Fruit fly (Drosophila melanogaster) whole organism, embryonic: ENCODE measurements around the gene Pp2A-29B.

ENCODE experiments used
- CG10321 ChIP-seq: fragments of 200-800 bp; sonication (Bioruptor generic); IDR thresholded peaks from 2 replicates; pipeline ENCODE4 v1.3.6; 2022; ENCODE audit warnings: missing biosample characterization, missing genetic modification characterization
- CG12659 ChIP-seq: fragments of 200-800 bp; sonication (Bioruptor generic); optimal IDR thresholded peaks from 3 replicates; lab custom pipeline; 2017; ENCODE audit warnings: mild to moderate bottlenecking, missing biosample characterization, missing genetic modification reagents, missing genetic modification characterization
- CG12769 ChIP-seq: fragments of 200-800 bp; sonication (Bioruptor generic); optimal IDR thresholded peaks from 2 replicates; lab custom pipeline; 2019; ENCODE audit warnings: missing biosample characterization, mild to moderate bottlenecking, missing genetic modification characterization, moderate library complexity
- CG13894 ChIP-seq: fragments of 200-800 bp; sonication (Bioruptor generic); optimal IDR thresholded peaks from 3 replicates; lab custom pipeline; 2018; ENCODE audit warnings: missing biosample characterization, mild to moderate bottlenecking, missing genetic modification characterization, moderate library complexity
- CG14710 ChIP-seq: fragments of 200-800 bp; sonication (Bioruptor generic); optimal IDR thresholded peaks from 3 replicates; lab custom pipeline; 2019; ENCODE audit warnings: missing biosample characterization, mild to moderate bottlenecking, missing genetic modification characterization, moderate library complexity
- CG16813 ChIP-seq: fragments of 200-800 bp; sonication (Bioruptor generic); IDR thresholded peaks from 3 replicates; pipeline ENCODE4 v1.3.6; 2022; ENCODE audit warnings: missing biosample characterization, missing genetic modification characterization; ENCODE audit not compliant: partially characterized antibody
- CG32532 ChIP-seq: fragments of 200-800 bp; sonication (Bioruptor generic); IDR thresholded peaks from 2 replicates; pipeline ENCODE4 v1.3.6; 2022; ENCODE audit warnings: missing biosample characterization, missing genetic modification characterization
- CG4328 ChIP-seq: fragments of 200-800 bp; sonication (Bioruptor generic); optimal IDR thresholded peaks from 3 replicates; lab custom pipeline; 2017; ENCODE audit warnings: missing biosample characterization, missing genetic modification reagents, missing genetic modification characterization
- CG4360 ChIP-seq: fragments of 200-800 bp; sonication (Bioruptor generic); IDR thresholded peaks from 2 replicates; pipeline ENCODE4 v1.3.6; 2022; ENCODE audit warnings: missing biosample characterization, missing genetic modification characterization
- CG6813 ChIP-seq: fragments of 200-800 bp; sonication (Bioruptor generic); optimal IDR thresholded peaks from 2 replicates; lab custom pipeline; 2017; ENCODE audit warnings: missing biosample characterization, missing genetic modification characterization, mild to moderate bottlenecking, moderate library complexity, missing genetic modification reagents
- CG8281 ChIP-seq: fragments of 200-800 bp; sonication (Bioruptor generic); optimal IDR thresholded peaks from 2 replicates; lab custom pipeline; 2018; ENCODE audit warnings: missing biosample characterization, mild to moderate bottlenecking, missing genetic modification characterization, moderate library complexity
- CG8765 ChIP-seq: fragments of 200-800 bp; sonication (Bioruptor generic); IDR thresholded peaks from 2 replicates; pipeline ENCODE4 v1.3.6; 2022; ENCODE audit warnings: missing biosample characterization, missing genetic modification characterization
- CG9437 ChIP-seq: fragments of 200-800 bp; sonication (Bioruptor generic); optimal IDR thresholded peaks from 2 replicates; lab custom pipeline; 2018; ENCODE audit warnings: missing biosample characterization, mild to moderate bottlenecking, missing genetic modification characterization
- D ChIP-seq, 2 experiments: fragments of 200-800 bp in 1 of 2; fragments of >200 bp in 1 of 2; sonication (Bioruptor generic) in 1 of 2; optimal IDR thresholded peaks; 2 replicates in 1 of 2; 3 replicates in 1 of 2; lab custom pipeline; 2017; ENCODE audit warnings: mild to moderate bottlenecking in 1 of 2, missing biosample characterization in 1 of 2, missing genetic modification characterization in 1 of 2, missing genetic modification reagents in 1 of 2
- Dip3 ChIP-seq: fragments of 200-800 bp; sonication (Bioruptor generic); optimal IDR thresholded peaks from 3 replicates; lab custom pipeline; 2016; ENCODE audit warnings: missing biosample characterization, missing genetic modification characterization
- Doc2 ChIP-seq: fragments of 200-800 bp; sonication (Bioruptor generic); IDR thresholded peaks from 2 replicates; pipeline ENCODE4 v1.3.6; 2022; ENCODE audit warnings: missing biosample characterization, missing genetic modification characterization
- Ets65A ChIP-seq: fragments of 200-800 bp; sonication (Bioruptor generic); peaks from one replicate; lab custom pipeline; 2016; ENCODE audit warnings: missing biosample characterization, missing genetic modification characterization
- Fer2 ChIP-seq: fragments of 200-800 bp; sonication (Bioruptor generic); optimal IDR thresholded peaks from 2 replicates; lab custom pipeline; 2018; ENCODE audit warnings: missing biosample characterization, mild to moderate bottlenecking, missing genetic modification characterization, moderate library complexity
- GATAe ChIP-seq: fragments of 200-800 bp; sonication (Bioruptor generic); conservative IDR thresholded peaks from 2 replicates; pipeline ENCODE4 v1.3.6; 2022; ENCODE audit warnings: missing biosample characterization, missing genetic modification characterization
- Hr78 ChIP-seq, 2 experiments: fragments of 200-800 bp in 1 of 2; fragments of >200 bp in 1 of 2; sonication (Bioruptor generic) in 1 of 2; optimal IDR thresholded peaks; 2 replicates each; lab custom pipeline; 2017 to 2019; ENCODE audit warnings: missing biosample characterization in 2 of 2, missing genetic modification characterization in 2 of 2, mild to moderate bottlenecking in 1 of 2, moderate library complexity in 1 of 2
- Hsf ChIP-seq: fragments of 200-800 bp; sonication (Bioruptor generic); optimal IDR thresholded peaks from 3 replicates; lab custom pipeline; 2016; ENCODE audit warnings: missing biosample characterization, missing genetic modification characterization
- Max ChIP-seq: fragments of 200-800 bp; sonication (Bioruptor generic); optimal IDR thresholded peaks from 2 replicates; lab custom pipeline; 2016; ENCODE audit warnings: missing biosample characterization, mild to moderate bottlenecking, missing genetic modification characterization
- Pdp1 ChIP-seq, 2 experiments: fragments of 200-800 bp; sonication (Bioruptor generic); optimal IDR thresholded peaks; 3 replicates each; lab custom pipeline; 2016; ENCODE audit warnings: missing biosample characterization in 2 of 2, missing genetic modification characterization in 2 of 2, mild to moderate bottlenecking in 1 of 2, moderate library complexity in 1 of 2
- Ptx1 ChIP-seq: fragments of 200-800 bp; sonication (Bioruptor generic); IDR thresholded peaks from 2 replicates; pipeline ENCODE4 v1.3.6; 2022; ENCODE audit warnings: missing biosample characterization, missing genetic modification characterization
- Xbp1 ChIP-seq: fragments of 200-800 bp; sonication (Bioruptor generic); optimal IDR thresholded peaks from 3 replicates; lab custom pipeline; 2016; ENCODE audit warnings: missing biosample characterization, mild to moderate bottlenecking, missing genetic modification characterization
- ato ChIP-seq: fragments of 200-800 bp; sonication (Bioruptor generic); IDR thresholded peaks from 2 replicates; pipeline ENCODE4 v1.3.6; 2022; ENCODE audit warnings: missing biosample characterization, missing genetic modification characterization; ENCODE audit not compliant: partially characterized antibody
- bigmax ChIP-seq: fragments of 200-800 bp; sonication (Bioruptor generic); optimal IDR thresholded peaks from 2 replicates; lab custom pipeline; 2018; ENCODE audit warnings: missing biosample characterization, mild to moderate bottlenecking, missing genetic modification characterization
- chinmo ChIP-seq: fragments of 200-800 bp; sonication (Bioruptor generic); IDR thresholded peaks from 4 replicates; pipeline ENCODE4 v1.3.6; 2022; ENCODE audit warnings: missing biosample characterization, missing genetic modification characterization; ENCODE audit not compliant: partially characterized antibody
- corto ChIP-seq: fragments of 200-800 bp; sonication (Bioruptor generic); optimal IDR thresholded peaks from 2 replicates; lab custom pipeline; 2016; ENCODE audit warnings: missing biosample characterization, mild to moderate bottlenecking, missing genetic modification characterization, moderate library complexity
- dati ChIP-seq: fragments of 200-800 bp; sonication (Bioruptor generic); IDR thresholded peaks from 2 replicates; pipeline ENCODE4 v1.3.6; 2022; ENCODE audit warnings: missing biosample characterization, missing genetic modification characterization
- gem ChIP-seq: fragments of 200-800 bp; sonication (Bioruptor generic); optimal IDR thresholded peaks from 2 replicates; lab custom pipeline; 2019; ENCODE audit warnings: missing biosample characterization, mild to moderate bottlenecking, missing genetic modification characterization, moderate library complexity
- kay ChIP-seq: fragments of 200-800 bp; sonication (Bioruptor generic); optimal IDR thresholded peaks from 2 replicates; lab custom pipeline; 2016; ENCODE audit warnings: missing biosample characterization, missing genetic modification characterization
- lbe ChIP-seq: fragments of 200-800 bp; sonication (Bioruptor generic); optimal IDR thresholded peaks from 2 replicates; lab custom pipeline; 2016; ENCODE audit warnings: missing biosample characterization, mild to moderate bottlenecking, missing genetic modification characterization
- nmo ChIP-seq: fragments of 200-800 bp; sonication (Bioruptor generic); optimal IDR thresholded peaks from 2 replicates; lab custom pipeline; 2018; ENCODE audit warnings: missing biosample characterization, mild to moderate bottlenecking, missing genetic modification characterization, moderate library complexity
- onecut ChIP-seq: fragments of 200-800 bp; sonication (Bioruptor generic); IDR thresholded peaks from 2 replicates; pipeline ENCODE4 v1.3.6; 2022; ENCODE audit warnings: missing biosample characterization, missing genetic modification characterization
- phol ChIP-seq: fragments of 200-800 bp; sonication (Bioruptor generic); optimal IDR thresholded peaks from 3 replicates; lab custom pipeline; 2018; ENCODE audit warnings: missing biosample characterization, mild to moderate bottlenecking, missing genetic modification characterization, moderate library complexity
- pnt ChIP-seq: fragments of 200-800 bp; sonication (Bioruptor generic); optimal IDR thresholded peaks from 3 replicates; lab custom pipeline; 2016; ENCODE audit warnings: missing biosample characterization, missing genetic modification characterization
- ro ChIP-seq: fragments of 200-800 bp; sonication (Bioruptor generic); IDR thresholded peaks from 2 replicates; pipeline ENCODE4 v1.3.6; 2022; ENCODE audit warnings: missing biosample characterization, missing genetic modification characterization
- sens ChIP-seq: fragments of 200-800 bp; sonication (Bioruptor generic); peaks from one replicate; lab custom pipeline; 2016; ENCODE audit warnings: missing biosample characterization, missing genetic modification characterization
- slou ChIP-seq: fragments of 200-800 bp; sonication (Bioruptor generic); optimal IDR thresholded peaks from 3 replicates; lab custom pipeline; 2016; ENCODE audit warnings: missing biosample characterization, missing genetic modification characterization
- sr ChIP-seq: fragments of 200-800 bp; sonication (Bioruptor generic); IDR thresholded peaks from 3 replicates; pipeline ENCODE4 v1.3.6; 2022; ENCODE audit warnings: missing biosample characterization, missing genetic modification characterization
- sug ChIP-seq: fragments of 200-800 bp; optimal IDR thresholded peaks from 2 replicates; lab custom pipeline; 2019; ENCODE audit warnings: missing biosample characterization, mild to moderate bottlenecking, missing genetic modification characterization, moderate library complexity
- tll ChIP-seq, 2 experiments: fragments of 200-800 bp in 1 of 2; fragments of >200 bp in 1 of 2; sonication (Bioruptor generic) in 1 of 2; optimal IDR thresholded peaks; 2 replicates each; lab custom pipeline; 2017 to 2019; ENCODE audit warnings: missing biosample characterization in 2 of 2, missing genetic modification characterization in 2 of 2, mild to moderate bottlenecking in 1 of 2, moderate library complexity in 1 of 2
- vfl ChIP-seq: fragments of 200-800 bp; sonication (Bioruptor generic); optimal IDR thresholded peaks from 2 replicates; lab custom pipeline; 2016; ENCODE audit warnings: missing biosample characterization, missing genetic modification characterization

Pp2A-29B gene

DNA sequence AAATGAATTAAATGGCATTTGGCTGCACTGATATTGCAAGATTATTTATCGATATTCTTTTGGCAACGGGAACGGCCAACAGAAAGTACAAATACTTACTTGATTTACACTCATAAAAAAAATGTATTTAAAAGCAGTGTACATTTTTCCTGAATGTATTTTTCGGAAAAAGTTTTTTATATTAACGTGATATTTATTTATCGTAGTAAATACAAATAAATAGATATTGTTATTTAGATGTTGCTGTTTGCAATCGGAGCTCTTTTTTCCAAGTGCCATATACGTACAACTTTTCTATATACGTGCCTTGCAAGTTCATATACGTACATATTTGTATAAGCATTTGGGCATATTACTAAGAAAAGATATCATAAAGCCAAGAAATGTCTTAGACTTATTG lies 14.5 kb upstream of the Pp2A-29B start (continued):
- TF ChIP-seq CG13894 (no peak), gem (tag; lab: Kevin White, UChicago) (peak; percentile 14), Ptx1 (GFP tag; lab: Robert Waterston, UW) (no peak), CG14710 (no peak), pnt (GFP tag; lab: Kevin White, UChicago) (no peak), lbe (peak; percentile 5)
- TF ChIP-seq, all 482 proteins: peak for 6

DNA sequence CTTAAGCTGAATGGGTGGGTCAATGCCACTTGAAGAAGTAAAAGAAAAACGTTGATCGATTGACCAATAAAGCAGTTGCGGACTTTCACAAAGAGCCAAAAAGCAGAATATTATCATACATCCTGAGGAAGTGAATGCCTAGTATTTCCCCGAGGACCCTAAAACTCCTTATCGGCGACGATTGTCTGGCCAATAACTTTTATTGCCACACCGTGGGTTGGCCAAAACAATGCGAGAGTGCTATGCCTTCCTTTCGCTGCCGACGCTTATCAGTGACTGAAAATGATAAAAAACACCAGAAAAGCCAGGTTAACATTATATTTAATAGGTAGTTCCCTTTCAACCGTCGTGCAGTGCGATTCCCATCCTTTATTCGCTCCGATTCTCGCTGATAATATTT lies 14.0 kb upstream of the Pp2A-29B start, which contains the start of gene Mur29B:
Gene Mur29B, plus strand, starts transcription at position 324 of the 400 bp plus-strand sequence.
- TF ChIP-seq sug (peak; percentile 54), GATAe (GFP tag; lab: Robert Waterston, UW) (0 out of 2 replicates have a peak, but pooled peaks have one; percentile 26), dati (GFP tag; lab: Robert Waterston, UW) (no peak), sr (GFP tag; lab: Robert Waterston, UW) (no peak), corto (GFP tag; lab: Kevin White, UChicago) (peak; percentile 51), sens (GFP tag; lab: Kevin White, UChicago) (peak; percentile 29), CG32532 (GFP tag; lab: Robert Waterston, UW) (peak; percentile 7; the same call in 1 of the 2 replicates), Fer2 (no peak)

DNA sequence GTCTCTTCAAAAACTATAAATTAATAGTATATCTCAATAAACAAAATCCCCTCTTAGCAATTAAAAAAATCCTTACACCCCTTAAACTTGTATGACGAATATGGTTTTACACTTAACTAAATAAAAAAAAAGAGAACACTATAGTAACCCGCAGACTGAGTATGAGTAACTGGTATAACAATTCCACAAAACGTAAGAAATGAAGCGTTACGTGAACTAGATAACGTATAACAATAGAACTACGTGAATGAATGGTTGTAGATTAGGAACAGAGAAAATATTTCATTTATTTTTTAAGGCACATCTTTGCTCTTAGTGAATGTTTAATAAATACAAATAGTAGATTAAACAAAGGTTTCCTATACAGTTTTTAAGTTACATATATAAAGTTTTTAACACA lies 10.4 kb upstream of the Pp2A-29B start:
- TF ChIP-seq Hsf (no peak), CG10321 (GFP tag; lab: Robert Waterston, UW) (0 out of 2 replicates have a peak, but pooled peaks have one; percentile 29), chinmo (0 out of 4 replicates have a peak, but pooled peaks have one; percentile 46), CG12769 (tag; lab: Kevin White, UChicago) (no peak), CG9437 (peak; percentile 91), kay (GFP tag; lab: Kevin White, UChicago) (peak; percentile 35)

DNA sequence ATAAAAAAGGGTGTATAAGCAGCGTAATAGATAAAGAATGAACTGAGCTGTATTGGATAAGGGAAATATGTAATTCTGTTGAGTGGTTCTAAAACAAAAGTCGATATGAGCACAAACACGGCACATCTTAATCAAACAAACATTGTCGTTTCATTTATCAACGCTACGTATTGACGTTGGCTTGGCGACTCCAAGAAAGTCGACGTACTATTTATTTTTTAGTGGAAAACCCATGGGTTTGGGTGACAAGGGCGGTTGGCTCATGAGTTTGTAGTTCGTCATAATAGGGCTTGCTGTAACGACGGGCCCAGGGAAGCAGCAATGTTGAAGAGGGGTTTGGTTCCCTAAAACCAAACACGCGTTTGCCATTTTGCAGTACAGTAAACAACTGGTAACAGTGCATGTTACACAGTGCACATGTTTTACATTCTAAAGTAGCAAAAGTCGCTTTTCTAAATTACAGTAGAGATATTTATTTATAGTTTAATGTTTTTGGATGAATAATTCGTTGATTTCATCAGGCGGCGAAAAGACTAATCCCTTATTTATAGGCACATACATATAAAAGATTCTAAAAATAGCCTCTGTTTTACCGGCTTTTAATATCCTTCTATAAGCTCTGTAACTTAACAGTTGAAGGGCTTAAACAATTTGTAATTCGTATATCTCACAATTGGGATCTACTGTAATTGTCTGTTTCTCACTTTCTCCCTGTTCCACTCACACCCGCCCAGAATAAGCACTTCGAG lies 4.5 kb upstream of the Pp2A-29B start:
- TF ChIP-seq D (optimal IDR thresholded peaks at IDR 0.05; lab: Kevin White, UChicago), result no peak
- peak; percentile 46 for TF ChIP-seq D (GFP tag; optimal IDR thresholded peaks at IDR 0.05; lab: Kevin White, UChicago)
- no peak for TF ChIP-seq onecut
- TF ChIP-seq slou (GFP tag; lab: Kevin White, UChicago), result no peak
- TF ChIP-seq Max (GFP tag; lab: Kevin White, UChicago), result peak; percentile 6
- TF ChIP-seq Hsf, result peak; percentile 21
- TF ChIP-seq bigmax (GFP tag; lab: Kevin White, UChicago), result no peak
- TF ChIP-seq CG4360 (GFP tag; lab: Robert Waterston, UW), result no peak
- TF ChIP-seq ato (GFP tag; lab: Robert Waterston, UW), result no peak
- TF ChIP-seq phol, result peak; percentile 40
- no peak for TF ChIP-seq CG8281 (tag; lab: Kevin White, UChicago)
- TF ChIP-seq Ets65A (GFP tag; lab: Kevin White, UChicago), result peak; percentile 9
- no peak for TF ChIP-seq CG16813 (GFP tag; lab: Robert Waterston, UW)
- no peak for TF ChIP-seq Hr78 (GFP tag; optimal IDR thresholded peaks at IDR 0.05; lab: Kevin White, UChicago)
- peak; percentile 23 for TF ChIP-seq Xbp1 (GFP tag; lab: Kevin White, UChicago)
- no peak for TF ChIP-seq vfl (GFP tag; lab: Kevin White, UChicago)
- peak; percentile 26 for TF ChIP-seq Dip3 (GFP tag; lab: Kevin White, UChicago)
- TF ChIP-seq ro (GFP tag; lab: Robert Waterston, UW), result no peak
- peak; percentile 1 for TF ChIP-seq CG4328 (GFP tag; lab: Kevin White, UChicago)
- TF ChIP-seq Doc2 (GFP tag; lab: Robert Waterston, UW), result no peak
- TF ChIP-seq CG12659 (GFP tag; lab: Kevin White, UChicago), result peak; percentile 20
- TF ChIP-seq CG6813 (GFP tag; lab: Kevin White, UChicago), result no peak
- TF ChIP-seq CG8765, result no peak
- TF ChIP-seq Pdp1 (GFP tag; optimal IDR thresholded peaks at IDR 0.05; lab: Kevin White, UChicago), result peak in 1 of 2 experiments; percentile 11
- TF ChIP-seq nmo (GFP tag; lab: Kevin White, UChicago), result peak; percentile 46
- no peak for TF ChIP-seq tll (GFP tag; optimal IDR thresholded peaks at IDR 0.05; lab: Kevin White, UChicago)
